Fruit fly (Drosophila melanogaster) whole organism, adult: ENCODE measurements around the gene CG31380.

Experiments used
- CG11617 ChIP-seq: fragments of 200-800 bp; sonication (Bioruptor generic); optimal IDR thresholded peaks from 2 replicates; lab custom pipeline; 2017; ENCODE audit warnings: mild to moderate bottlenecking, missing biosample characterization, missing genetic modification reagents, missing genetic modification characterization
- CG33017 ChIP-seq: fragments of 200-800 bp; sonication (Bioruptor generic); optimal IDR thresholded peaks from 2 replicates; lab custom pipeline; 2018; ENCODE audit warnings: missing biosample characterization, mild to moderate bottlenecking, missing genetic modification characterization, moderate library complexity
- Hr96 ChIP-seq: fragments of 200-800 bp; sonication (Bioruptor generic); optimal IDR thresholded peaks from 2 replicates; lab custom pipeline; 2016; ENCODE audit warnings: missing biosample characterization, missing genetic modification characterization
- Mnt ChIP-seq: fragments of 200-800 bp; sonication (Bioruptor generic); optimal IDR thresholded peaks from 2 replicates; lab custom pipeline; 2016; ENCODE audit warnings: missing biosample characterization, mild to moderate bottlenecking, missing genetic modification characterization
- kay ChIP-seq: fragments of 200-800 bp; sonication (Bioruptor generic); peaks from one replicate; lab custom pipeline; 2016; ENCODE audit warnings: missing biosample characterization, missing genetic modification characterization, borderline replicate concordance
- ovo ChIP-seq: fragments of 200-800 bp; sonication (Bioruptor generic); optimal IDR thresholded peaks from 2 replicates; lab custom pipeline; 2016; ENCODE audit warnings: missing biosample characterization, missing genetic modification characterization
- toe ChIP-seq: fragments of 200-800 bp; sonication (Bioruptor generic); optimal IDR thresholded peaks from 2 replicates; lab custom pipeline; 2016; ENCODE audit warnings: missing biosample characterization, missing genetic modification characterization

- TF ChIP-seq Mnt (GFP tag; lab: Kevin White, UChicago) (no peak), CG11617 (GFP tag; lab: Kevin White, UChicago) (no peak), toe (GFP tag; lab: Kevin White, UChicago) (no peak), ovo (no peak), kay (no peak), Hr96 (GFP tag; lab: Kevin White, UChicago) (no peak), CG33017 (tag; lab: Kevin White, UChicago) (no peak)
Measured at dm6 chr3R:25811611-25812010, 22.4 kb upstream of the CG31380 start, which contains the start of the genes Acam and CG17770.
